Fruit fly (Drosophila melanogaster): ENCODE data around the gene CG13962.

DNA sequence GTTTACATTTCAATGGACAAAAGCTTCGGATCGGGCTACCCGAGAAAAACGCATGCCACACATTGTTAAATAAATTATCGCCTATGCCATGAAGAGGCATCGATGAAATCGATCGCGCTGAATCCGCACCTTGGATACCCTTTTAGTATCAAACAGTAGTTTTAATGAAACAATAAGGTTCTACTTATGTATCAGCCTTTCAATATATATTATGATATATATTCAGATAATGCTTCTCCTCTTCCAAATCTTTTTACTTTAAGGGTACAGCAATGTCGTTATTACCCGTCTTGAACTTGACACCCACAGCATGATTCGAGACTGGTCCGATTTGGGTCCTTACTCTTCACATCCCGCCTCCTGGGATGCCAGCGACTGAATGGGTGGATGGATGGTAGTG lies 14.4 kb downstream of the CG13962 start:
- TF ChIP-seq Hr83 (GFP tag; optimal IDR thresholded peaks at IDR 0.05; ENCODE audit: poor library complexity, severe bottlenecking) = no peak
- TF ChIP-seq pan (optimal IDR thresholded peaks at IDR 0.05) = no peak
- TF ChIP-seq sage (GFP tag; optimal IDR thresholded peaks at IDR 0.05) = no peak
- no peak for TF ChIP-seq CG9705 (GFP tag; optimal IDR thresholded peaks at IDR 0.05)
- no peak for TF ChIP-seq Hr78 (GFP tag; optimal IDR thresholded peaks at IDR 0.05)
- TF ChIP-seq usp (GFP tag; optimal IDR thresholded peaks at IDR 0.05) = no peak
- no peak for TF ChIP-seq Myc (optimal IDR thresholded peaks at IDR 0.05)
- TF ChIP-seq Hnf4 (GFP tag; optimal IDR thresholded peaks at IDR 0.05) = no peak
- no peak for TF ChIP-seq jim (GFP tag; optimal IDR thresholded peaks at IDR 0.05)
- TF ChIP-seq lola (GFP tag; optimal IDR thresholded peaks at IDR 0.05) = no peak
- TF ChIP-seq foxo (GFP tag; optimal IDR thresholded peaks at IDR 0.05) = peak in 1 of 2 experiments; percentile 28
- TF ChIP-seq CG32264 (GFP tag; optimal IDR thresholded peaks at IDR 0.05) = no peak
- TF ChIP-seq GATAd (GFP tag; optimal IDR thresholded peaks at IDR 0.05) = no peak

All from whole organism, wandering third instar larva.